Worm (Caenorhabditis elegans): ENCODE data around the gene nrps-1.

nrps-1 gene

DNA sequence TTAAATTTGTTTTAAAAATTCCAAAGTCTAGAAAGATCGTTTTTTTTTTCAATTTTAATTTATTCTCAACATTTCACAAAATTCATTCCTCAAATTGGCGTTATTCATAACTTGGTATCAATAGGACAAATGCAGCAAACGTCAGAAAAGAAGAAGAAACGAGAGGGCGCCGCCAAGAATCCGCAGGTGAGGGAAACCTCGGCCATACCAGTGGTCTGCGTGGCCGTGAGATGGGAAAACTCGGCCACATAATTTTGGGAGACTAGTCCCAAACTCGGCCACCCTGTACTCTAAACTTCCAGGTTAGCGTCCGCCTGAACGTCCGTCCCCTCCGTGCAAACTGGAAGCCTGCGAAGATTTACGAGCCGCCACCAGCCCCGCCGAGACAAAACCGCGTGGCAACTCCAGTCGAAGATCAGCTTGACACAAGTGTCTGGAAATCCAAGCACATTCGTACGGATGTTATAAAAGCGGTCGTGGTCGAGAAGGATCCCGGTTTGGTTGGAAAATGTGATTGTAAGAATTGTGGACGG, 29.0 kb downstream of the nrps-1 start, which contains the start of gene Y66D12A.11:
Y66D12A.11 (plus strand) TSS at position 51 of the 533 bp plus-strand sequence.
- no peak for TF ChIP-seq F37D6.2 (tag; optimal IDR thresholded peaks at IDR 0.05)
- TF ChIP-seq rbr-2 (tag; optimal IDR thresholded peaks at IDR 0.05), result no peak
- TF ChIP-seq R02D3.7 (tag; optimal IDR thresholded peaks at IDR 0.05), result no peak
- no peak for TF ChIP-seq arid-1 (GFP tag; conservative IDR thresholded peaks at IDR 0.05)
- TF ChIP-seq spr-3 (GFP tag; optimal IDR thresholded peaks at IDR 0.05), result no peak
- no peak for TF ChIP-seq mdt-29 (GFP tag; IDR thresholded peaks at IDR 0.05)
- no peak for TF ChIP-seq nhr-237 (tag; optimal IDR thresholded peaks at IDR 0.05)
- peak; percentile 57 for TF ChIP-seq set-16 (GFP tag; IDR thresholded peaks at IDR 0.05)
- TF ChIP-seq daf-16 (GFP tag; optimal IDR thresholded peaks at IDR 0.05), result no peak
- TF ChIP-seq daf-16 (tag; optimal IDR thresholded peaks at IDR 0.05), result no peak
- TF ChIP-seq dmd-8 (GFP tag; IDR thresholded peaks at IDR 0.05), result 0 out of 2 replicates have a peak, but pooled peaks have one; percentile 6
- TF ChIP-seq mep-1 (tag; optimal IDR thresholded peaks at IDR 0.05), result no peak
- TF ChIP-seq nhr-48 (tag; optimal IDR thresholded peaks at IDR 0.05), result no peak
- no peak for TF ChIP-seq daf-8 (GFP tag; IDR thresholded peaks at IDR 0.05)

DNA sequence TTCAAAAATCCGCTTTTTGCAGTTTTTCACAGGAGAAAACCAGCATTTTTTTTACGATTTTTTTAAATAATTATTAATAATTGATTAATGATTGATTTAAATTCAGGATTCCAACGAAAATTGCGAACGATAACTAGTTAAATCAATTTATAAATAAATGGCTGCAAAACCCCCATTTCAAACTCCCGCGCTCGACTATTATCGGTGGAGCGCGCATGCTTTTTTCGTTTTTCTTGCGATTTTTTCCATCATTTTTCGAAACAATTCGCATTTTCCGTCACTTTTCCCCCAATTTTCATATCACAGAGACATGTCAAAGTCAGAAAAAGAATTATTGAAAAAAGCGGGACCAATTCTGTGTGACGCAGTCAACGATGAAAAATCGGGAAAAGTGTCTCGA, 31.1 kb downstream of the nrps-1 start, which contains the start of gene Y66D12A.10:
Y66D12A.10 (plus strand) TSS at position 273 of the 400 bp plus-strand sequence.
- peak in 1 of 2 experiments; percentile 14 for TF ChIP-seq hif-1 (tag; optimal IDR thresholded peaks at IDR 0.05)
- peak in 1 of 2 experiments; percentile 40 for TF ChIP-seq lsy-2 (tag; optimal IDR thresholded peaks at IDR 0.05)
- peak; percentile 88 for TF ChIP-seq dpl-1 (GFP tag; optimal IDR thresholded peaks at IDR 0.05)
- TF ChIP-seq nhr-6 (tag; optimal IDR thresholded peaks at IDR 0.05), result peak; percentile 37
- peak; percentile 91 for TF ChIP-seq lin-38 (GFP tag; IDR thresholded peaks at IDR 0.05)
- no peak for TF ChIP-seq lim-7 (GFP tag; IDR thresholded peaks at IDR 0.05)
- TF ChIP-seq mxl-3 (GFP tag; optimal IDR thresholded peaks at IDR 0.05), result no peak
- no peak for TF ChIP-seq ceh-28 (tag; optimal IDR thresholded peaks at IDR 0.05)
- TF ChIP-seq mes-2 (tag; optimal IDR thresholded peaks at IDR 0.05; ENCODE audit: poor library complexity, severe bottlenecking), result peak; percentile 62

DNA sequence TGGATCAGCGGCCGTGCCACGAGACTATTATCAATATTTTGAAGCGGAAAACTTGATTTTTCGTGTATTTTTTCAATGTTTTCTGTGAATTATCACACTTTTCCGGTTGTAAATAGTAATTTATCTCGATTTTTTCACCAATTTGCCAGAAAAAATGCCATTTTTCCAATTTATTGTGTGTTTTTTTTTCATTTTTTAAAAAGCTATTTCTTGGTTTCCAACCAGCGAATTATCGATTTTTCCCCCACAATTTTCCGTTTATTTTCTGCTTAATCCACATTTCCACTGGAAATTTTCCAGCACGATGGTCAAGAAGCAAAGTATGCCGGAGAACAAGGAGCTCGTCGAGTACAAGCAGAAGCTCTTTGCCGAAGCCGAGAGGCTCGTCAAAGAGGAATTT, 33.4 kb downstream of the nrps-1 start, which contains the start of gene psme-3:
psme-3 (plus strand) TSS at position 301 of the 400 bp plus-strand sequence.
- no peak for TF ChIP-seq cey-2 (tag; optimal IDR thresholded peaks at IDR 0.05; ENCODE audit: borderline replicate concordance, insufficient read depth)
- TF ChIP-seq zag-1 (tag; optimal IDR thresholded peaks at IDR 0.05), result no peak
- no peak for TF ChIP-seq lin-13 (GFP tag; optimal IDR thresholded peaks at IDR 0.05)
- peak; percentile 3 for TF ChIP-seq ama-1 (optimal IDR thresholded peaks at IDR 0.05)
- TF ChIP-seq dpl-1 (GFP tag; optimal IDR thresholded peaks at IDR 0.05), result no peak

DNA sequence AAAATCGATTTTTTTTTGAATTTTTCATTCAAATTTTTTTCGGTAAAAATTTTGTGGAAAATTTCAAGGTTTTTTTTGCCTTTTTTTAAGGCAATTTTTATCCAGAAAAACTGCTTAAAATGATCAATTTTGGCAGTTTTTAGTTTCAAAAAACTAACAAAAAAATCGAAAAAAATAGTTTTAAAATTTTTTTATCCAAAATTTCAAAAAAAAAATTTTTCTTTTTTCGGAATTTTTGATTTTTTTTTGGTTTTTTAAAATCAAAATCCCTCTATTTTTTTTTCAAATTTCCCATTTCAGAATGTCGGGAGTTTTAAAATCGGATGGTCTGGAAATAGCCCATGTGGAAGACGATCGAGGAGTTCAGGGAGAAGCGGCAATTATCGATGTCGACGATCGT, 39.4 kb downstream of the nrps-1 start, which contains the start of gene Y66D12A.8:
Y66D12A.8 (plus strand) TSS at position 301 of the 400 bp plus-strand sequence.
- TF ChIP-seq zfp-3 (GFP tag; conservative IDR thresholded peaks at IDR 0.05) (no peak), hlh-30 (tag; optimal IDR thresholded peaks at IDR 0.05; ENCODE audit: insufficient read depth) (no peak), nhr-11 (tag; optimal IDR thresholded peaks at IDR 0.05) (no peak), lir-3 (tag; optimal IDR thresholded peaks at IDR 0.05) (no peak), ceh-20 (GFP tag; IDR thresholded peaks at IDR 0.05) (no peak), lin-15B (tag; optimal IDR thresholded peaks at IDR 0.05) (no peak), snpc-1.2 (GFP tag; IDR thresholded peaks at IDR 0.05) (no peak), ceh-44 (GFP tag; IDR thresholded peaks at IDR 0.05) (no peak), duxl-1 (tag; optimal IDR thresholded peaks at IDR 0.05; ENCODE audit: poor library complexity) (no peak), lin-39 (tag; optimal IDR thresholded peaks at IDR 0.05) (no peak), mdt-29 (GFP tag; IDR thresholded peaks at IDR 0.05) (no peak), nhr-48 (tag; optimal IDR thresholded peaks at IDR 0.05) (no peak), ceh-62 (tag; optimal IDR thresholded peaks at IDR 0.05) (no peak), mes-2 (tag; optimal IDR thresholded peaks at IDR 0.05; ENCODE audit: poor library complexity, severe bottlenecking) (no peak), pqm-1 (tag; optimal IDR thresholded peaks at IDR 0.05) (no peak)
